Worm (Caenorhabditis elegans) whole organism, midembryonic: ENCODE results near the gene sre-24.

Experiments used
- cog-1 ChIP-seq: sonication (generic microtip); optimal IDR thresholded peaks from 2 replicates; lab custom pipeline; 2016; ENCODE audit warnings: missing genetic modification characterization, missing compliant biosample characterization
- ztf-23 ChIP-seq: fragments of 200-800 bp; sonication (Bioruptor generic); IDR thresholded peaks from 2 replicates; pipeline ENCODE4 v1.3.6; 2022; ENCODE audit warnings: missing genetic modification reagents, missing genetic modification characterization, missing compliant biosample characterization

DNA sequence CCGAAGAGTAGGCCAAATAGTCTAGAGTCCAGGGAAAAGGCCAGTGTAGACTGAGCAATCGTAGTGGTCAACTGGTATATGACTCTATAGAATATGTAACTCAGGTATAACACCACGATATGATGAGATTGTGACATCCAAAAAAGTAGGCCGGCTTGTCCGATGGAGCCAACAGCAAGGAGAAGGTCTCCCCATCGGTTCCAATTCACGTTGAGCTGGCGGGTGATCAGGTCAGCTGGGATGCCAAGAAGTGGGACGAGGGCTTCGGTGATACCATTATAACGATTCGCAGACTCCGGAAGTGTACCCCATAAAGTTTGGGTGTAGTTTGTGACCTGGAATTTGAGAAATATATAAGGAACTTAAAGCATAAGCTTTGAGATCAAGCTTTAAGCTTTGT, 11.6 kb upstream of the sre-24 start:
- TF ChIP-seq cog-1 (tag; lab: Kevin White, UChicago) = no peak
- TF ChIP-seq ztf-23 (GFP tag; lab: Robert Waterston, UW) = no peak
